4 fruit fly cellular contexts compared by ENCODE assay signal in the genomic region with DNA sequence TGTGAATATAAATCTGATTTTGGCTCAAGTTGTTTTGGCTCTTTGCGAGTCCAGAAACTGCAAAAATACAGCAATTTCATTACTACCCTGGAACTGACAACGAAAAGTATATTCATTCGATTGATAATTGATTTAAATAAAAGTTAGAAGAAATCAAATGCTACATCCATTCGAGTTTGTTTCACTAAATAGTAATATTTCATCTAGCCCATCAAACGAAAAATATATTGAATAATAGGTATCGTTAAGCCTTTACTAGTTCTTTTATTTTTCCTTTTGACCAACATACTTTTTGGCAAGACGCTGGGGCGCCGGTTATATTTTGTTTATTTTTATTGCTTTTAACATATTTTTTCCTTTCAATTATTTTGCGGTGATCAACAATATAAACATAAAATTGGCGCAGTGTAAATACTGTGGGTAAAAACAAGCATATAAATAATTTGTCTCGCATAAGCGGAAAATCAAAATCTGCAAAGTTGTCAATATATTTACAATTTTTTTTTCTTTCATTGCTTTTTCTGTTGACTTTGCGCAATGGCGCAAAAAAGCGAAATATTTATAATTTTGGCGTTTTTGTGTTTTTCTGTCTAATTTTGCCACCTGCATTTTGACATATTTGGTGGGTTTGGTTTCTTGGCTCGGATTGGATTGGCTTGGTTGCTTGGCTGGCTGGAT.
TF ChIP-seq lines count a peak whose summit lies in the region.

No protein-coding gene starts in this region.

TF ChIP-seq in whole organism, adult, 20 proteins besides CTCF, POLR2A, EP300 and RAD21 (continued from another document):
- TF ChIP-seq Clk (GFP tag; optimal IDR thresholded peaks at IDR 0.05; lab: Kevin White, UChicago) (no peak), CG12768 (GFP tag; optimal IDR thresholded peaks at IDR 0.05; lab: Kevin White, UChicago) (no peak), kay (GFP tag; lab: Kevin White, UChicago; ENCODE audit: borderline replicate concordance) (no peak)

TF ChIP-seq in whole organism, embryonic, 481 proteins besides CTCF, POLR2A, EP300 and RAD21 (continued from another document and continues in another):
- TF ChIP-seq CG31441 (GFP tag; IDR thresholded peaks at IDR 0.05; lab: Robert Waterston, UW): peak; percentile 12; the same call in 1 of the 2 replicates
- peak; percentile 6; the same call in 1 of the 2 replicates for TF ChIP-seq lmd (GFP tag; IDR thresholded peaks at IDR 0.05; lab: Robert Waterston, UW)
- no peak for TF ChIP-seq pan (optimal IDR thresholded peaks at IDR 0.05; lab: Kevin White, UChicago)
- TF ChIP-seq pan (GFP tag; optimal IDR thresholded peaks at IDR 0.05 in 1 of 2, IDR thresholded peaks at IDR 0.05 in 1 of 2): peak in 1 of 2 experiments; percentile 12
- no peak for TF ChIP-seq fu2 (GFP tag; optimal IDR thresholded peaks at IDR 0.05; lab: Kevin White, UChicago)
- TF ChIP-seq fd64A (GFP tag; optimal IDR thresholded peaks at IDR 0.05; lab: Kevin White, UChicago): no peak
- TF ChIP-seq CrebB (tag; optimal IDR thresholded peaks at IDR 0.05; lab: Kevin White, UChicago): no peak
- TF ChIP-seq CG14860 (GFP tag; IDR thresholded peaks at IDR 0.05; lab: Robert Waterston, UW; ENCODE audit: partially characterized antibody): no peak
- no peak for TF ChIP-seq MESR4 (GFP tag; optimal IDR thresholded peaks at IDR 0.05; lab: Kevin White, UChicago)
- no peak for TF ChIP-seq ac (GFP tag; optimal IDR thresholded peaks at IDR 0.05; lab: Kevin White, UChicago)
- peak; percentile 33; the same call in 1 of the 2 replicates for TF ChIP-seq Xrp1 (GFP tag; IDR thresholded peaks at IDR 0.05; lab: Robert Waterston, UW)
- peak; percentile 31 for TF ChIP-seq grau (tag; optimal IDR thresholded peaks at IDR 0.05; lab: Kevin White, UChicago)
- TF ChIP-seq p53 (GFP tag; optimal IDR thresholded peaks at IDR 0.05; lab: Kevin White, UChicago): no peak
- no peak for TF ChIP-seq Hsf (GFP tag; optimal IDR thresholded peaks at IDR 0.05; lab: Kevin White, UChicago)
- no peak for TF ChIP-seq dm (GFP tag; optimal IDR thresholded peaks at IDR 0.05; lab: Kevin White, UChicago)
- TF ChIP-seq Dip3 (GFP tag; optimal IDR thresholded peaks at IDR 0.05; lab: Kevin White, UChicago): peak; percentile 32
- TF ChIP-seq da (GFP tag; optimal IDR thresholded peaks at IDR 0.05; lab: Kevin White, UChicago): no peak
- TF ChIP-seq CG17328 (GFP tag; IDR thresholded peaks at IDR 0.05; lab: Robert Waterston, UW): 0 out of 2 replicates have a peak, but pooled peaks have one; percentile 5
- TF ChIP-seq CG9727 (GFP tag; optimal IDR thresholded peaks at IDR 0.05; lab: Kevin White, UChicago): peak; percentile 15
- TF ChIP-seq CG4854 (GFP tag; optimal IDR thresholded peaks at IDR 0.05; lab: Kevin White, UChicago): no peak
- TF ChIP-seq CG10366 (GFP tag; IDR thresholded peaks at IDR 0.05; lab: Robert Waterston, UW): peak; percentile 33
- 0 out of 2 replicates have a peak, but pooled peaks have one; percentile 42 for TF ChIP-seq stc (GFP tag; IDR thresholded peaks at IDR 0.05; lab: Robert Waterston, UW)
- TF ChIP-seq Stat92E (GFP tag; optimal IDR thresholded peaks at IDR 0.05; lab: Kevin White, UChicago): no peak
- peak; percentile 14 for TF ChIP-seq CG12769 (tag; optimal IDR thresholded peaks at IDR 0.05; lab: Kevin White, UChicago)
- TF ChIP-seq salm (tag; optimal IDR thresholded peaks at IDR 0.05; lab: Kevin White, UChicago): no peak
- peak; percentile 9 for TF ChIP-seq Meics (GFP tag; optimal IDR thresholded peaks at IDR 0.05; lab: Kevin White, UChicago)
- TF ChIP-seq CG1603 (tag; optimal IDR thresholded peaks at IDR 0.05; lab: Kevin White, UChicago): peak; percentile 18
- TF ChIP-seq gem (tag; optimal IDR thresholded peaks at IDR 0.05; lab: Kevin White, UChicago): peak; percentile 52
- TF ChIP-seq bcd (GFP tag; optimal IDR thresholded peaks at IDR 0.05; lab: Kevin White, UChicago): no peak
- no peak for TF ChIP-seq wor (GFP tag; IDR thresholded peaks at IDR 0.05; lab: Robert Waterston, UW)
- TF ChIP-seq sens (GFP tag; lab: Kevin White, UChicago): peak; percentile 73
- no peak for TF ChIP-seq gce (GFP tag; IDR thresholded peaks at IDR 0.05; lab: Robert Waterston, UW)
- no peak for TF ChIP-seq Scr (GFP tag; IDR thresholded peaks at IDR 0.05; lab: Robert Waterston, UW; ENCODE audit: partially characterized antibody)
- TF ChIP-seq CG1647 (GFP tag; optimal IDR thresholded peaks at IDR 0.05; lab: Kevin White, UChicago): no peak
- no peak for TF ChIP-seq Gsc (GFP tag; IDR thresholded peaks at IDR 0.05; lab: Robert Waterston, UW)
- TF ChIP-seq sisA (GFP tag; IDR thresholded peaks at IDR 0.05; lab: Robert Waterston, UW): 0 out of 2 replicates have a peak, but pooled peaks have one; percentile 20
- TF ChIP-seq CG9932 (GFP tag; IDR thresholded peaks at IDR 0.05; lab: Robert Waterston, UW): peak; percentile 64
- no peak for TF ChIP-seq CG18262 (tag; optimal IDR thresholded peaks at IDR 0.05; lab: Kevin White, UChicago)
- TF ChIP-seq CG6765 (GFP tag; optimal IDR thresholded peaks at IDR 0.05; lab: Kevin White, UChicago): no peak
- TF ChIP-seq CG6813 (GFP tag; optimal IDR thresholded peaks at IDR 0.05; lab: Kevin White, UChicago): no peak

TF ChIP-seq in whole organism, prepupa, 60 proteins besides CTCF, POLR2A, EP300 and RAD21 (continued from another document):
- TF ChIP-seq dsx (GFP tag; optimal IDR thresholded peaks at IDR 0.05; lab: Kevin White, UChicago; ENCODE audit: poor library complexity, severe bottlenecking) (no peak), CG8319 (GFP tag; optimal IDR thresholded peaks at IDR 0.05; lab: Kevin White, UChicago) (peak; percentile 9), lz (GFP tag; optimal IDR thresholded peaks at IDR 0.05; lab: Kevin White, UChicago) (peak; percentile 43), CG6163 (GFP tag; IDR thresholded peaks at IDR 0.05; lab: Robert Waterston, UW) (peak; percentile 18; the same call in 2 of the 3 replicates), Smox (GFP tag; optimal IDR thresholded peaks at IDR 0.05; lab: Kevin White, UChicago) (peak; percentile 37), OdsH (GFP tag; optimal IDR thresholded peaks at IDR 0.05; lab: Kevin White, UChicago) (peak; percentile 68), fd85E (GFP tag; optimal IDR thresholded peaks at IDR 0.05; lab: Kevin White, UChicago) (no peak), CG1621 (tag; optimal IDR thresholded peaks at IDR 0.05; lab: Kevin White, UChicago) (no peak), Hr38 (GFP tag; optimal IDR thresholded peaks at IDR 0.05; lab: Kevin White, UChicago) (no peak), CG16779 (tag; optimal IDR thresholded peaks at IDR 0.05; lab: Kevin White, UChicago) (no peak), CG6276 (GFP tag; optimal IDR thresholded peaks at IDR 0.05; lab: Kevin White, UChicago) (peak; percentile 54), CG10631 (GFP tag; optimal IDR thresholded peaks at IDR 0.05; lab: Kevin White, UChicago) (no peak), CG34406 (GFP tag; optimal IDR thresholded peaks at IDR 0.05; lab: Kevin White, UChicago) (peak; percentile 47), Gug (GFP tag; IDR thresholded peaks at IDR 0.05; lab: Robert Waterston, UW) (0 out of 2 replicates have a peak, but pooled peaks have one; percentile 33), Hr4 (GFP tag; optimal IDR thresholded peaks at IDR 0.05; lab: Kevin White, UChicago) (peak; percentile 58), CG9139 (GFP tag; optimal IDR thresholded peaks at IDR 0.05; lab: Kevin White, UChicago) (no peak), salr (GFP tag; optimal IDR thresholded peaks at IDR 0.05; lab: Kevin White, UChicago) (peak in 1 of 2 experiments; percentile 27), Sox102F (GFP tag; optimal IDR thresholded peaks at IDR 0.05; lab: Kevin White, UChicago) (peak; percentile 32), pdm3 (GFP tag; optimal IDR thresholded peaks at IDR 0.05; lab: Kevin White, UChicago) (peak; percentile 58), CG7368 (GFP tag; optimal IDR thresholded peaks at IDR 0.05; lab: Kevin White, UChicago) (peak; percentile 3), CG3919 (GFP tag; optimal IDR thresholded peaks at IDR 0.05; lab: Kevin White, UChicago) (peak; percentile 40), CG11902 (GFP tag; optimal IDR thresholded peaks at IDR 0.05; lab: Kevin White, UChicago) (no peak), eg (GFP tag; IDR thresholded peaks at IDR 0.05; lab: Robert Waterston, UW) (peak; percentile 83), Eip78C (GFP tag; lab: Kevin White, UChicago) (peak; percentile 85), CG6792 (GFP tag; optimal IDR thresholded peaks at IDR 0.05; lab: Kevin White, UChicago) (peak; percentile 41), Lpt (GFP tag; optimal IDR thresholded peaks at IDR 0.05; lab: Kevin White, UChicago) (no peak), Blimp-1 (GFP tag; optimal IDR thresholded peaks at IDR 0.05; lab: Kevin White, UChicago) (no peak), Hr39 (GFP tag; optimal IDR thresholded peaks at IDR 0.05; lab: Kevin White, UChicago) (peak; percentile 61), CG8119 (GFP tag; IDR thresholded peaks at IDR 0.05; lab: Robert Waterston, UW) (peak; percentile 55; the same call in 2 of the 3 replicates), topi (GFP tag; optimal IDR thresholded peaks at IDR 0.05; lab: Kevin White, UChicago) (peak; percentile 56), CG6808 (GFP tag; optimal IDR thresholded peaks at IDR 0.05; lab: Kevin White, UChicago) (no peak), CG10669 (GFP tag; optimal IDR thresholded peaks at IDR 0.05; lab: Kevin White, UChicago) (no peak), fkh (GFP tag; optimal IDR thresholded peaks at IDR 0.05; lab: Kevin White, UChicago) (no peak), CG3032 (tag; optimal IDR thresholded peaks at IDR 0.05; lab: Kevin White, UChicago) (no peak), CG6854 (GFP tag; optimal IDR thresholded peaks at IDR 0.05; lab: Kevin White, UChicago) (no peak), CG4318 (GFP tag; optimal IDR thresholded peaks at IDR 0.05; lab: Kevin White, UChicago) (no peak), ss (GFP tag; optimal IDR thresholded peaks at IDR 0.05; lab: Kevin White, UChicago) (no peak), dac (GFP tag; optimal IDR thresholded peaks at IDR 0.05; lab: Kevin White, UChicago) (no peak), CG15336 (GFP tag; IDR thresholded peaks at IDR 0.05; lab: Robert Waterston, UW) (peak; percentile 72), CG11294 (GFP tag; IDR thresholded peaks at IDR 0.05; lab: Robert Waterston, UW) (0 out of 2 replicates have a peak, but pooled peaks have one; percentile 20), Met (GFP tag; optimal IDR thresholded peaks at IDR 0.05; lab: Kevin White, UChicago) (peak; percentile 62), spab (GFP tag; optimal IDR thresholded peaks at IDR 0.05; lab: Kevin White, UChicago) (no peak)

TF ChIP-seq in whole organism, pupa, 21 proteins besides CTCF, POLR2A, EP300 and RAD21 (continued from another document):
- TF ChIP-seq CG4496 (GFP tag; IDR thresholded peaks at IDR 0.05; lab: Robert Waterston, UW) (peak; percentile 37; the same call in 2 of the 3 replicates), Pif1B (GFP tag; optimal IDR thresholded peaks at IDR 0.05; lab: Kevin White, UChicago) (no peak)
TF ChIP-seq in whole organism, pupa: peak in this region for 6.
